Fruit fly (Drosophila melanogaster): ENCODE data around the gene Hrs.

Hrs gene

DNA sequence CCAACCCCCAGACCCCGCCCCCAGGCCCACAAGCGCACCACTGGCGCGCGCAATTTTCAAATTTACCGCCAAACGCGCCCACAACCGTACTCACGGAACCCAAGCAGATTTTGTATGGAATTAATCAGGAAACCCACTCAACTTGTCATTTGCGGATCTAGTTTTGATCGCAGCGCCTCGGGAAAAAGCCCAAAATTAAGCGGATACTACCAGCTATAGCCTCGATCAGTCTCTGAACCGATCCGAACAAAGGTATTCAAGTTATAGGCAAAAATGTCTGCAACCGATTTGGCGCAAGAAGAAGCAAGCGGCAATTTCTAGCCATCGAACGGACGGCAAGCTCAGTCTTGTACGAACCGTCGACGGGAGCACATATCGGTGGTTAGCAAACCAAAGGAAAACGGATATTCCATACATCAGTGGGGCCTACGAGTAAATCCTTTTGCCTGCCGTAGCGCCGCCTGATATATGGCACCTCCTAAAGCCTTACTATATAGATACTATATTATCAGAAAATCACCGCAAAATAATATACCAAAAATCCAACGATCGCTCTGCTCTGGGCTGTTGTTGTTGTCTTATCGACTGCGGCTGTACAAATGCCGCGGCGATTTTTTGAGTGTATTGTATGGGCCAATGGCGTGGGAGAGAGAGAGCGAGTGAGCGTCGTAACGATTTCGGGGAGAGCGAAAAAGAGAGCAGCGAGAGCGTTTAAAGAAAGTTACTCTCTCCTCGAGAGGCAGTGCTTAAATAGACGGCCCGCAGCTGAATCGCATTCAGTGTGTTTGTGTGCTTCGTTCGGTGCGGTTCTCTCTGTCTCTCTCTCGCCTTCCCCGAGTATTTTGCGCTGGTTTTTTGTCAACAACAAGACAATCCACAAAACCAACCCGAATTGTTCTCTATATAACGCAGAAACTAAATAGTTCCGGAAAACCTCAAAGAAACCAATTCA, 12.9 kb downstream of the Hrs start, which contains the start of gene Pgk (continued):
- TF ChIP-seq fd59A (GFP tag; optimal IDR thresholded peaks at IDR 0.05), result peak; percentile 7
- TF ChIP-seq salr (GFP tag; optimal IDR thresholded peaks at IDR 0.05), result peak in 1 of 2 experiments; percentile 34
- TF ChIP-seq CG31627 (GFP tag; optimal IDR thresholded peaks at IDR 0.05), result peak; percentile 32
- TF ChIP-seq CG34406 (GFP tag; optimal IDR thresholded peaks at IDR 0.05), result peak; percentile 29
- peak; percentile 49 for TF ChIP-seq net (GFP tag; optimal IDR thresholded peaks at IDR 0.05)
- peak; percentile 55 for TF ChIP-seq Hr4 (GFP tag; optimal IDR thresholded peaks at IDR 0.05)
- TF ChIP-seq fd85E (GFP tag; optimal IDR thresholded peaks at IDR 0.05), result peak; percentile 66
- peak; percentile 46 for TF ChIP-seq dac (GFP tag; optimal IDR thresholded peaks at IDR 0.05)
- TF ChIP-seq CG32006 (GFP tag; optimal IDR thresholded peaks at IDR 0.05), result peak; percentile 48
- peak; percentile 38 for TF ChIP-seq lz (GFP tag; optimal IDR thresholded peaks at IDR 0.05)
- TF ChIP-seq CG6163 (GFP tag; IDR thresholded peaks at IDR 0.05), result no peak
- no peak for TF ChIP-seq Hr38 (GFP tag; optimal IDR thresholded peaks at IDR 0.05)
- peak; percentile 69 for TF ChIP-seq CG16779 (tag; optimal IDR thresholded peaks at IDR 0.05)
- peak; percentile 61 for TF ChIP-seq CG1621 (tag; optimal IDR thresholded peaks at IDR 0.05)
- TF ChIP-seq CG6854 (GFP tag; optimal IDR thresholded peaks at IDR 0.05), result peak; percentile 93
- peak; percentile 80 for TF ChIP-seq Sox102F (GFP tag; optimal IDR thresholded peaks at IDR 0.05)
- TF ChIP-seq ss (GFP tag; optimal IDR thresholded peaks at IDR 0.05), result peak; percentile 67 to 70

DNA sequence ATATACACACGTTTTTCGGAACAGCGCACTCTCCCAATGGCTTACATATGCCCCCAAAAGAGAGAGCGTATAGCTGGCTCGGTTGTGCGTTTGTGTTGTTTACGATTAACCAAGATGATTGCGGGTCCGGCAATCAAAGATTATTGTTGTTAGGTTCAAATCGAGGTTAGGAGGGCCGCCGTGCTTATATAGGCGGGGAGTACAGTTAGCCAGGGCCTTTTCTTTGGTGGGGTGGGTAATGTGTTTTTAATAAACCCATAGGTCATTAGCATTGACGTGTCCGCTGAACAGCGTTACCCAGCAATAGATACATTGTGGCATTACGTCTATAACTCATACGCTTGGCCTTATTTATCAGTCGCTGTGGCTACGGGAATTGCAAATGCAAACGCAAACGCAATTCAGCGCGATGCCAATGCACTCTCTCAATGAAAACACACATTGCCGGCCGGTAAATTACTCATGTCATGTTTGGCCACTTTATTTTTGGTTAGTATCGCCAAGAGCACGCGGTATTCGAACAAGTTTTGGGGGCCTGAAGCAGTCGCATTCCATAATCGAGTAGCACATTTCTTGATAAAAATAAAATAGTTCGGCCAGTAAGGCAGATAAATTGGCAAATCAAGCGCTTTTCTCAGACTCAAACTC, 14.1 kb downstream of the Hrs start:
- peak; percentile 62 for TF ChIP-seq svp (GFP tag)
- no peak for TF ChIP-seq CG11762 (GFP tag; optimal IDR thresholded peaks at IDR 0.05; ENCODE audit: insufficient read depth)
- TF ChIP-seq Smox (GFP tag; optimal IDR thresholded peaks at IDR 0.05), result no peak
- peak; percentile 40 for TF ChIP-seq vri (GFP tag; optimal IDR thresholded peaks at IDR 0.05)
- TF ChIP-seq Lpt (GFP tag; optimal IDR thresholded peaks at IDR 0.05), result no peak
- no peak for TF ChIP-seq Hr39 (GFP tag; optimal IDR thresholded peaks at IDR 0.05)
- TF ChIP-seq CG6163 (GFP tag; IDR thresholded peaks at IDR 0.05), result no peak

DNA sequence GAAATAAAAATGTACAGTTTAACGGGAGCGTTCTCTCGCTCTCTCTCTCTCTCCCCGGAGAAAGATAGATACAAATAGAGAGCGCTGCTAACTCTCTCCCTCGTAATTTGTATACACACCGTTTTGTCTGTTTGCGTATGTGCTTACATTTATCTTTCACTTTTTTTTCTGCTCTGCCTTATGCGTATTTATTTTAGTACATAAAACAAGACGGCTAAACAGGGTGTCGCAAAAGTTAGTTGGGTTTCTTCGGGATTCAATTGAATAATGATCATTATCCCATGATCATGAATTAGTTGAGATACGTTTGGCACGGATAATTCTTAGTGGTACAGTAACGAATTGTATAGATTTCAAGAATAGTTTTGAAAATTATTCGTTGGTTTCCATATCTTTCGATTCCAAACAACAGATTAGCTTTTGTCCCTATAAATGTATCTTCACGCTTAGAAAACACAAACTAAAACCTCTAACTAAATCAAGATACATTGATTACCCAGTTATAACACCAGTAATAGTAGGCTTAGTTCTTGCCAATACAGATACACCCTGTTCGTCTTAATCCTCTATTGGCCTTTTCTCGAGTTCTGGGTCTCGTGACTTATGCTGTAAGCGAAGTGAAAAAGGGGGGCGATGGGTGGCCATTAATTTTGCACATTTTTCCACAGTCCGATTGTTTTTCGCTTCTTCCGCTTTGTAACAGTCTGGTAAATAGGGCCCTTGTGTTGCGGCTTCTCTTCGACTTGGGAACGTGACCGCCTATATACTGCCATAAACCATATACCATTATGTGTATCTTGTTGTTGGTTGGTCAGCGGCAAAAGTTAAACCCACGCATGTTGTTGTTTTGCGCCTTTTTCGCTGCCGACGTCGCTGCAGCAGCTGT, 14.9 kb downstream of the Hrs start:
- peak; percentile 90 for TF ChIP-seq CG6808 (GFP tag; optimal IDR thresholded peaks at IDR 0.05)
- TF ChIP-seq Met (GFP tag; optimal IDR thresholded peaks at IDR 0.05), result peak; percentile 92
- peak; percentile 79 for TF ChIP-seq Sox102F (GFP tag; optimal IDR thresholded peaks at IDR 0.05)
- TF ChIP-seq CG6276 (GFP tag; optimal IDR thresholded peaks at IDR 0.05), result peak; percentile 95
- TF ChIP-seq CG31627 (GFP tag; optimal IDR thresholded peaks at IDR 0.05), result peak; percentile 76
- TF ChIP-seq achi (GFP tag; optimal IDR thresholded peaks at IDR 0.05), result peak; percentile 89
- peak; percentile 73 for TF ChIP-seq Hr39 (GFP tag; optimal IDR thresholded peaks at IDR 0.05)
- no peak for TF ChIP-seq CG6163 (GFP tag; IDR thresholded peaks at IDR 0.05)
- peak; percentile 91 for TF ChIP-seq dac (GFP tag; optimal IDR thresholded peaks at IDR 0.05)
- TF ChIP-seq CG6792 (GFP tag; optimal IDR thresholded peaks at IDR 0.05), result peak; percentile 83
- peak; percentile 77 for TF ChIP-seq dsx (GFP tag; optimal IDR thresholded peaks at IDR 0.05; ENCODE audit: poor library complexity, severe bottlenecking)
- peak; percentile 23 for TF ChIP-seq Hr38 (GFP tag; optimal IDR thresholded peaks at IDR 0.05)
- TF ChIP-seq Ets21C (GFP tag; optimal IDR thresholded peaks at IDR 0.05), result peak; percentile 68
- TF ChIP-seq CG11902 (GFP tag; optimal IDR thresholded peaks at IDR 0.05), result peak; percentile 68
- no peak for TF ChIP-seq vri (GFP tag; optimal IDR thresholded peaks at IDR 0.05)
- TF ChIP-seq pdm3 (GFP tag; optimal IDR thresholded peaks at IDR 0.05), result peak; percentile 89
- peak; percentile 84 for TF ChIP-seq fd59A (GFP tag; optimal IDR thresholded peaks at IDR 0.05)
- peak; percentile 98 for TF ChIP-seq Eip78C (GFP tag)
- TF ChIP-seq CG32006 (GFP tag; optimal IDR thresholded peaks at IDR 0.05), result peak; percentile 97
- TF ChIP-seq CG6854 (GFP tag; optimal IDR thresholded peaks at IDR 0.05), result peak; percentile 81
- TF ChIP-seq Smox (GFP tag; optimal IDR thresholded peaks at IDR 0.05), result peak; percentile 74
- TF ChIP-seq CG10631 (GFP tag; optimal IDR thresholded peaks at IDR 0.05), result peak; percentile 91
- peak; percentile 92 for TF ChIP-seq CG4318 (GFP tag; optimal IDR thresholded peaks at IDR 0.05)
- TF ChIP-seq ss (GFP tag; optimal IDR thresholded peaks at IDR 0.05), result peak; percentile 80 to 88
- TF ChIP-seq esn (GFP tag; optimal IDR thresholded peaks at IDR 0.05), result peak; percentile 89
- TF ChIP-seq CG9139 (GFP tag; optimal IDR thresholded peaks at IDR 0.05), result peak; percentile 69
- peak; percentile 92 for TF ChIP-seq CG10669 (GFP tag; optimal IDR thresholded peaks at IDR 0.05)
- TF ChIP-seq Sox14 (GFP tag; optimal IDR thresholded peaks at IDR 0.05), result peak; percentile 90
- peak; percentile 89 for TF ChIP-seq spab (GFP tag; optimal IDR thresholded peaks at IDR 0.05)
- peak; percentile 93 for TF ChIP-seq Hr4 (GFP tag; optimal IDR thresholded peaks at IDR 0.05)
- peak; percentile 80 for TF ChIP-seq CG1621 (tag; optimal IDR thresholded peaks at IDR 0.05)
